Worm (Caenorhabditis elegans): ENCODE measurements around the gene ins-35.

DNA sequence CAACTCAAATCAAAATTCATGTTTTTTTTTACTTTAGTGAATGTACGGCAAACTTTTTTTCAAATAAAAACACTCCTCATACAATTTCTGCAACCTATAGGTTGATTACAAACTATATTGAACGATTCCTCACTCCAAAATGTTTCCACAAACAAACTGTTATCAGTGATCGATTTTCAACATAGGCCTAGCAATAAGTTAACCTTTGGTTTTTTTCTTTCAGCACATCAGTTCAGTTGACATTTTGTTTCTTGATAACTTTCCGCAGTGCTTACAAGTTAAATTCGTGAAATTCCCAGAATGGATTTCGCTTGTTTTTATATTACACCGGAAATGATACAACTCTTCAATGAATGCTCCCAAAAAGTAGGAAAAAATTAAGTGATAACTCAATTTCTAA lies 12.1 kb downstream of the ins-35 start, which contains the start of gene F53H2.1:
- TF ChIP-seq gmeb-1 (tag; optimal IDR thresholded peaks at IDR 0.05) (no peak), ztf-11 (tag; optimal IDR thresholded peaks at IDR 0.05) (no peak), alr-1 (tag; optimal IDR thresholded peaks at IDR 0.05) (no peak), unc-39 (tag; optimal IDR thresholded peaks at IDR 0.05) (no peak), nhr-10 (tag; optimal IDR thresholded peaks at IDR 0.05) (no peak), nhr-12 (tag; optimal IDR thresholded peaks at IDR 0.05) (no peak), ama-1 (optimal IDR thresholded peaks at IDR 0.05) (no peak), nhr-11 (tag; optimal IDR thresholded peaks at IDR 0.05) (no peak), lin-11 (tag; optimal IDR thresholded peaks at IDR 0.05) (no peak), mdl-1 (tag; optimal IDR thresholded peaks at IDR 0.05) (no peak), ztf-1 (GFP tag; conservative IDR thresholded peaks at IDR 0.05) (no peak), unc-62 (GFP tag; optimal IDR thresholded peaks at IDR 0.05) (no peak), egl-27 (tag; optimal IDR thresholded peaks at IDR 0.05) (no peak)

All from whole organism, L2 larva.